Worm (Caenorhabditis elegans): ENCODE results near the gene popl-1.
A peak's percentile ranks its signal among the peaks of the same experiment; 100 is the strongest.

The popl-1 gene

ce11 chrIII:6442305-6443125, 11.8 kb upstream of the popl-1 start, which contains the start of gene mel-32 (continued):
- TF ChIP-seq unc-62 (GFP tag; optimal IDR thresholded peaks at IDR 0.05 in 1 of 2) (no peak), unc-62 (tag; optimal IDR thresholded peaks at IDR 0.05) (no peak), lin-1 (GFP tag; IDR thresholded peaks at IDR 0.05) (peak; percentile 10; the same call in 1 of the 2 replicates), hlh-30 (tag; optimal IDR thresholded peaks at IDR 0.05; ENCODE audit: insufficient read depth) (no peak), nhr-111 (GFP tag; optimal IDR thresholded peaks at IDR 0.05) (no peak), ama-1 (optimal IDR thresholded peaks at IDR 0.05) (peak; percentile 40), hif-1 (tag; optimal IDR thresholded peaks at IDR 0.05) (peak in 1 of 2 experiments; percentile 6), lsy-2 (tag; optimal IDR thresholded peaks at IDR 0.05) (peak in 1 of 2 experiments; percentile 43), T20F7.1 (GFP tag; optimal IDR thresholded peaks at IDR 0.05) (no peak), dpl-1 (GFP tag; optimal IDR thresholded peaks at IDR 0.05) (peak; percentile 65), saeg-2 (GFP tag; IDR thresholded peaks at IDR 0.05) (no peak), snpc-1.2 (GFP tag; IDR thresholded peaks at IDR 0.05) (0 out of 2 replicates have a peak, but pooled peaks have one; percentile 34), mes-2 (tag; optimal IDR thresholded peaks at IDR 0.05; ENCODE audit: poor library complexity, severe bottlenecking) (no peak), lin-13 (GFP tag; optimal IDR thresholded peaks at IDR 0.05) (no peak), unc-130 (GFP tag; optimal IDR thresholded peaks at IDR 0.05) (peak; percentile 62), fos-1 (tag; optimal IDR thresholded peaks at IDR 0.05) (no peak), dmd-6 (GFP tag; IDR thresholded peaks at IDR 0.05) (peak; percentile 31), mdl-1 (tag; optimal IDR thresholded peaks at IDR 0.05) (no peak), ctbp-1 (GFP tag; IDR thresholded peaks at IDR 0.05) (no peak), skn-1 (tag; optimal IDR thresholded peaks at IDR 0.05) (no peak), F26F4.8 (GFP tag; conservative IDR thresholded peaks at IDR 0.05) (no peak), spr-3 (GFP tag; optimal IDR thresholded peaks at IDR 0.05) (no peak)

ce11 chrIII:6439854-6440253, 9.1 kb upstream of the popl-1 start:
- TF ChIP-seq lin-38 (GFP tag; IDR thresholded peaks at IDR 0.05) (peak; percentile 47; the same call in 1 of the 2 replicates), ama-1 (optimal IDR thresholded peaks at IDR 0.05) (peak; percentile 35), nhr-76 (tag; optimal IDR thresholded peaks at IDR 0.05) (no peak), lin-39 (tag; optimal IDR thresholded peaks at IDR 0.05) (no peak), nhr-6 (tag; optimal IDR thresholded peaks at IDR 0.05) (no peak), lsy-2 (tag; optimal IDR thresholded peaks at IDR 0.05) (no peak), ztf-11 (tag; optimal IDR thresholded peaks at IDR 0.05) (no peak), nhr-10 (tag; optimal IDR thresholded peaks at IDR 0.05) (no peak), daf-12 (tag; optimal IDR thresholded peaks at IDR 0.05) (no peak), lin-13 (GFP tag; optimal IDR thresholded peaks at IDR 0.05) (no peak), dmd-9 (GFP tag; IDR thresholded peaks at IDR 0.05) (no peak), T20F7.1 (GFP tag; optimal IDR thresholded peaks at IDR 0.05) (no peak), dve-1 (tag; optimal IDR thresholded peaks at IDR 0.05; ENCODE audit: insufficient read depth) (no peak), madf-9 (GFP tag; conservative IDR thresholded peaks at IDR 0.05) (no peak), aha-1 (tag) (no peak), pha-4 (GFP tag; IDR thresholded peaks at IDR 0.05) (0 out of 2 replicates have a peak, but pooled peaks have one; percentile 47), pha-4 (tag; optimal IDR thresholded peaks at IDR 0.05) (no peak), ceh-62 (tag; optimal IDR thresholded peaks at IDR 0.05) (no peak), nhr-11 (tag; optimal IDR thresholded peaks at IDR 0.05) (no peak), nhr-41 (GFP tag; IDR thresholded peaks at IDR 0.05) (no peak)

ce11 chrIII:6436308-6436707, 5.6 kb upstream of the popl-1 start, which contains the start of gene C05D11.1:
TSS of gene C05D11.1 (plus strand) at chrIII:6436608.
- TF ChIP-seq hif-1 (tag; optimal IDR thresholded peaks at IDR 0.05) (no peak), mes-2 (tag; optimal IDR thresholded peaks at IDR 0.05; ENCODE audit: poor library complexity, severe bottlenecking) (no peak), fos-1 (tag; optimal IDR thresholded peaks at IDR 0.05) (no peak), nhr-76 (tag; optimal IDR thresholded peaks at IDR 0.05) (no peak), dmd-9 (GFP tag; IDR thresholded peaks at IDR 0.05) (no peak), daf-8 (GFP tag; IDR thresholded peaks at IDR 0.05) (no peak), nhr-28 (tag; optimal IDR thresholded peaks at IDR 0.05) (no peak), spr-1 (tag; optimal IDR thresholded peaks at IDR 0.05) (no peak), hlh-11 (tag; optimal IDR thresholded peaks at IDR 0.05) (no peak), ZK546.5 (tag; optimal IDR thresholded peaks at IDR 0.05) (no peak), fkh-10 (GFP tag; optimal IDR thresholded peaks at IDR 0.05) (no peak), dpl-1 (GFP tag; optimal IDR thresholded peaks at IDR 0.05) (no peak), F49E8.2 (tag; optimal IDR thresholded peaks at IDR 0.05; ENCODE audit: borderline replicate concordance) (no peak), ztf-7 (tag; optimal IDR thresholded peaks at IDR 0.05) (no peak), T26A8.4 (GFP tag; IDR thresholded peaks at IDR 0.05) (no peak), nhr-111 (GFP tag; optimal IDR thresholded peaks at IDR 0.05) (no peak), Y5F2A.4 (GFP tag; optimal IDR thresholded peaks at IDR 0.05) (no peak), lsy-2 (tag; optimal IDR thresholded peaks at IDR 0.05) (no peak)

Measured in whole organism, L4 larva.